Fruit fly (Drosophila melanogaster) whole organism, embryonic: ENCODE data around the gene Nf1.

Source experiments
- Aef1 ChIP-seq: fragments of 200-800 bp; sonication (Bioruptor generic); IDR thresholded peaks from 3 replicates; pipeline ENCODE4 v1.3.6; 2022; ENCODE audit warnings: missing biosample characterization, missing genetic modification characterization
- Antp ChIP-seq: fragments of 200-800 bp; sonication (Bioruptor generic); optimal IDR thresholded peaks from 3 replicates; lab custom pipeline; 2016; ENCODE audit warnings: missing biosample characterization, missing genetic modification characterization
- CG10565 ChIP-seq: fragments of 200-800 bp; sonication (Bioruptor generic); optimal IDR thresholded peaks from 3 replicates; lab custom pipeline; 2016; ENCODE audit warnings: missing biosample characterization, mild to moderate bottlenecking, missing genetic modification characterization
- CG11696 ChIP-seq: fragments of 200-800 bp; sonication (Bioruptor generic); IDR thresholded peaks from 2 replicates; pipeline ENCODE4 v1.3.6; 2022; ENCODE audit warnings: missing biosample characterization, missing genetic modification characterization
- CG12744 ChIP-seq: fragments of 200-800 bp; sonication (Bioruptor generic); optimal IDR thresholded peaks from 2 replicates; lab custom pipeline; 2016; ENCODE audit warnings: missing biosample characterization, missing genetic modification characterization
- CG13624 ChIP-seq: fragments of 200-800 bp; sonication (Bioruptor generic); optimal IDR thresholded peaks from 2 replicates; lab custom pipeline; 2016; ENCODE audit warnings: missing biosample characterization, missing genetic modification characterization
- CG14014 ChIP-seq: fragments of 200-800 bp; sonication (Bioruptor generic); IDR thresholded peaks from 2 replicates; pipeline ENCODE4 v1.3.6; 2022; ENCODE audit warnings: missing biosample characterization, missing genetic modification characterization
- CG17328 ChIP-seq: fragments of 200-800 bp; sonication (Bioruptor generic); IDR thresholded peaks from 2 replicates; pipeline ENCODE4 v1.3.6; 2022; ENCODE audit warnings: missing biosample characterization, missing genetic modification characterization
- CG17612 ChIP-seq: fragments of 200-800 bp; sonication (Bioruptor generic); IDR thresholded peaks from 2 replicates; pipeline ENCODE4 v1.3.6; 2022; ENCODE audit warnings: missing biosample characterization, missing genetic modification characterization
- CG18476 ChIP-seq: fragments of 200-800 bp; sonication (Bioruptor generic); optimal IDR thresholded peaks from 2 replicates; lab custom pipeline; 2016; ENCODE audit warnings: missing biosample characterization, mild to moderate bottlenecking, missing genetic modification characterization
- CG2875 ChIP-seq: fragments of 200-800 bp; sonication (Bioruptor generic); optimal IDR thresholded peaks from 2 replicates; lab custom pipeline; 2017; ENCODE audit warnings: missing biosample characterization, mild to moderate bottlenecking, missing genetic modification characterization, missing genetic modification reagents
- CG30403 ChIP-seq: fragments of 200-800 bp; sonication (Bioruptor generic); optimal IDR thresholded peaks from 3 replicates; lab custom pipeline; 2016; ENCODE audit warnings: missing biosample characterization, missing genetic modification characterization
- CG33213 ChIP-seq: fragments of 200-800 bp; sonication (Bioruptor generic); optimal IDR thresholded peaks from 3 replicates; lab custom pipeline; 2016; ENCODE audit warnings: missing biosample characterization, missing genetic modification characterization
- CG6175 ChIP-seq: fragments of 200-800 bp; sonication (Bioruptor generic); IDR thresholded peaks from 3 replicates; pipeline ENCODE4 v1.3.6; 2022; ENCODE audit warnings: missing biosample characterization, missing genetic modification characterization
- CG6254 ChIP-seq: fragments of 200-800 bp; sonication (Bioruptor generic); optimal IDR thresholded peaks from 3 replicates; lab custom pipeline; 2017; ENCODE audit warnings: mild to moderate bottlenecking, missing biosample characterization, missing genetic modification reagents, missing genetic modification characterization
- CG7357 ChIP-seq: fragments of 200-800 bp; sonication (Bioruptor generic); IDR thresholded peaks from 3 replicates; pipeline ENCODE4 v1.3.6; 2022; ENCODE audit warnings: missing biosample characterization, missing genetic modification characterization
- CG7987 ChIP-seq: fragments of 200-800 bp; sonication (Bioruptor generic); optimal IDR thresholded peaks from 2 replicates; lab custom pipeline; 2018; ENCODE audit warnings: missing biosample characterization, mild to moderate bottlenecking, missing genetic modification characterization, moderate library complexity
- CG9609 ChIP-seq: fragments of 200-800 bp; sonication (Bioruptor generic); optimal IDR thresholded peaks from 3 replicates; lab custom pipeline; 2016; ENCODE audit warnings: missing biosample characterization, missing genetic modification characterization
- Camta ChIP-seq: fragments of 200-800 bp; sonication (Bioruptor generic); optimal IDR thresholded peaks from 2 replicates; lab custom pipeline; 2016; ENCODE audit warnings: missing biosample characterization, missing genetic modification characterization
- Dek ChIP-seq: fragments of 200-800 bp; sonication (Bioruptor generic); optimal IDR thresholded peaks from 3 replicates; lab custom pipeline; 2019; ENCODE audit warnings: missing biosample characterization, mild to moderate bottlenecking, missing genetic modification characterization, moderate library complexity
- Dip3 ChIP-seq: fragments of 200-800 bp; sonication (Bioruptor generic); optimal IDR thresholded peaks from 3 replicates; lab custom pipeline; 2016; ENCODE audit warnings: missing biosample characterization, missing genetic modification characterization
- Drgx ChIP-seq: fragments of 200-800 bp; sonication (Bioruptor generic); IDR thresholded peaks from 2 replicates; pipeline ENCODE4 v1.3.6; 2022; ENCODE audit warnings: missing biosample characterization, missing genetic modification characterization
- Ets65A ChIP-seq: fragments of 200-800 bp; sonication (Bioruptor generic); peaks from one replicate; lab custom pipeline; 2016; ENCODE audit warnings: missing biosample characterization, missing genetic modification characterization
- Fer1 ChIP-seq: fragments of 200-800 bp; sonication (Bioruptor generic); optimal IDR thresholded peaks from 2 replicates; lab custom pipeline; 2017; ENCODE audit warnings: missing biosample characterization, mild to moderate bottlenecking, missing genetic modification characterization
- Lhr ChIP-seq: fragments of 200-800 bp; sonication (Bioruptor generic); optimal IDR thresholded peaks from 3 replicates; lab custom pipeline; 2017; ENCODE audit warnings: mild to moderate bottlenecking, missing biosample characterization, missing genetic modification reagents, missing genetic modification characterization
- NfI ChIP-seq: fragments of 200-800 bp; sonication (Bioruptor generic); optimal IDR thresholded peaks from 3 replicates; lab custom pipeline; 2018; ENCODE audit warnings: missing biosample characterization, mild to moderate bottlenecking, missing genetic modification characterization, moderate library complexity
- Ravus ChIP-seq: fragments of 200-800 bp; sonication (Bioruptor generic); IDR thresholded peaks from 2 replicates; pipeline ENCODE4 v1.3.6; 2022; ENCODE audit warnings: missing biosample characterization, missing genetic modification characterization
- Sry-β ChIP-seq: fragments of 200-800 bp; sonication (Bioruptor generic); optimal IDR thresholded peaks from 2 replicates; lab custom pipeline; 2018; ENCODE audit warnings: missing biosample characterization, mild to moderate bottlenecking, missing genetic modification characterization, moderate library complexity
- aop ChIP-seq: fragments of 200-800 bp; sonication (Bioruptor generic); IDR thresholded peaks from 2 replicates; pipeline ENCODE4 v1.3.6; 2022; ENCODE audit warnings: missing biosample characterization, missing genetic modification characterization
- ap ChIP-seq: fragments of 200-800 bp; sonication (Bioruptor generic); IDR thresholded peaks from 2 replicates; pipeline ENCODE4 v1.3.6; 2022; ENCODE audit warnings: missing biosample characterization, missing genetic modification characterization
- ase ChIP-seq: fragments of 200-800 bp; sonication (Bioruptor generic); IDR thresholded peaks from 3 replicates; pipeline ENCODE4 v1.3.6; 2022; ENCODE audit warnings: missing biosample characterization, missing genetic modification characterization
- chn ChIP-seq: fragments of 200-800 bp; sonication (Bioruptor generic); optimal IDR thresholded peaks from 2 replicates; lab custom pipeline; 2016; ENCODE audit warnings: missing biosample characterization, missing genetic modification characterization
- corto ChIP-seq: fragments of 200-800 bp; sonication (Bioruptor generic); optimal IDR thresholded peaks from 2 replicates; lab custom pipeline; 2016; ENCODE audit warnings: missing biosample characterization, mild to moderate bottlenecking, missing genetic modification characterization, moderate library complexity
- crc ChIP-seq: fragments of 200-800 bp; sonication (Bioruptor generic); optimal IDR thresholded peaks from 2 replicates; lab custom pipeline; 2016; ENCODE audit warnings: missing biosample characterization, missing genetic modification characterization
- fd96Cb ChIP-seq: fragments of 200-800 bp; sonication (Bioruptor generic); optimal IDR thresholded peaks from 2 replicates; lab custom pipeline; 2018; ENCODE audit warnings: missing biosample characterization, mild to moderate bottlenecking, missing genetic modification characterization, moderate library complexity
- inv ChIP-seq: fragments of 200-800 bp; sonication (Bioruptor generic); IDR thresholded peaks from 2 replicates; pipeline ENCODE4 v1.3.6; 2022; ENCODE audit warnings: missing biosample characterization, missing genetic modification characterization; ENCODE audit not compliant: partially characterized antibody
- kay ChIP-seq: fragments of 200-800 bp; sonication (Bioruptor generic); optimal IDR thresholded peaks from 2 replicates; lab custom pipeline; 2016; ENCODE audit warnings: missing biosample characterization, missing genetic modification characterization
- lbe ChIP-seq: fragments of 200-800 bp; sonication (Bioruptor generic); optimal IDR thresholded peaks from 2 replicates; lab custom pipeline; 2016; ENCODE audit warnings: missing biosample characterization, mild to moderate bottlenecking, missing genetic modification characterization
- nom ChIP-seq: fragments of 200-800 bp; sonication (Bioruptor generic); optimal IDR thresholded peaks from 2 replicates; lab custom pipeline; 2017; ENCODE audit warnings: missing biosample characterization, missing genetic modification characterization, mild to moderate bottlenecking, moderate library complexity, missing genetic modification reagents
- oc ChIP-seq: fragments of 200-800 bp; sonication (Bioruptor generic); optimal IDR thresholded peaks from 2 replicates; lab custom pipeline; 2018; ENCODE audit warnings: missing biosample characterization, mild to moderate bottlenecking, missing genetic modification characterization, moderate library complexity
- phol ChIP-seq: fragments of 200-800 bp; sonication (Bioruptor generic); optimal IDR thresholded peaks from 3 replicates; lab custom pipeline; 2018; ENCODE audit warnings: missing biosample characterization, mild to moderate bottlenecking, missing genetic modification characterization, moderate library complexity
- pita ChIP-seq: fragments of 200-800 bp; sonication (Bioruptor generic); optimal IDR thresholded peaks from 2 replicates; lab custom pipeline; 2017; ENCODE audit warnings: missing biosample characterization, mild to moderate bottlenecking, missing genetic modification characterization
- sisA ChIP-seq: fragments of 200-800 bp; sonication (Bioruptor generic); IDR thresholded peaks from 2 replicates; pipeline ENCODE4 v1.3.6; 2022; ENCODE audit warnings: missing biosample characterization, missing genetic modification characterization
- slbo ChIP-seq: fragments of 200-800 bp; sonication (Bioruptor generic); IDR thresholded peaks from 2 replicates; pipeline ENCODE4 v1.3.6; 2022; ENCODE audit warnings: missing biosample characterization, missing genetic modification characterization
- tgo ChIP-seq: fragments of 200-800 bp; sonication (Bioruptor generic); IDR thresholded peaks from 3 replicates; pipeline ENCODE4 v1.3.6; 2022; ENCODE audit warnings: missing biosample characterization, missing genetic modification characterization
- ttk ChIP-seq: fragments of 200-800 bp; sonication (Bioruptor generic); IDR thresholded peaks from 2 replicates; pipeline ENCODE4 v2.1.2; 2022; ENCODE audit warnings: missing biosample characterization, missing genetic modification characterization
- twi ChIP-seq: fragments of 200-800 bp; optimal IDR thresholded peaks from 2 replicates; lab custom pipeline; 2019; ENCODE audit warnings: missing biosample characterization, mild to moderate bottlenecking, missing genetic modification characterization, moderate library complexity
- usp ChIP-seq: fragments of >200 bp; optimal IDR thresholded peaks from 2 replicates; lab custom pipeline; 2017; ENCODE audit warnings: missing biosample characterization, missing genetic modification characterization
- vfl ChIP-seq: fragments of 200-800 bp; sonication (Bioruptor generic); optimal IDR thresholded peaks from 2 replicates; lab custom pipeline; 2016; ENCODE audit warnings: missing biosample characterization, missing genetic modification characterization

The Nf1 gene

DNA sequence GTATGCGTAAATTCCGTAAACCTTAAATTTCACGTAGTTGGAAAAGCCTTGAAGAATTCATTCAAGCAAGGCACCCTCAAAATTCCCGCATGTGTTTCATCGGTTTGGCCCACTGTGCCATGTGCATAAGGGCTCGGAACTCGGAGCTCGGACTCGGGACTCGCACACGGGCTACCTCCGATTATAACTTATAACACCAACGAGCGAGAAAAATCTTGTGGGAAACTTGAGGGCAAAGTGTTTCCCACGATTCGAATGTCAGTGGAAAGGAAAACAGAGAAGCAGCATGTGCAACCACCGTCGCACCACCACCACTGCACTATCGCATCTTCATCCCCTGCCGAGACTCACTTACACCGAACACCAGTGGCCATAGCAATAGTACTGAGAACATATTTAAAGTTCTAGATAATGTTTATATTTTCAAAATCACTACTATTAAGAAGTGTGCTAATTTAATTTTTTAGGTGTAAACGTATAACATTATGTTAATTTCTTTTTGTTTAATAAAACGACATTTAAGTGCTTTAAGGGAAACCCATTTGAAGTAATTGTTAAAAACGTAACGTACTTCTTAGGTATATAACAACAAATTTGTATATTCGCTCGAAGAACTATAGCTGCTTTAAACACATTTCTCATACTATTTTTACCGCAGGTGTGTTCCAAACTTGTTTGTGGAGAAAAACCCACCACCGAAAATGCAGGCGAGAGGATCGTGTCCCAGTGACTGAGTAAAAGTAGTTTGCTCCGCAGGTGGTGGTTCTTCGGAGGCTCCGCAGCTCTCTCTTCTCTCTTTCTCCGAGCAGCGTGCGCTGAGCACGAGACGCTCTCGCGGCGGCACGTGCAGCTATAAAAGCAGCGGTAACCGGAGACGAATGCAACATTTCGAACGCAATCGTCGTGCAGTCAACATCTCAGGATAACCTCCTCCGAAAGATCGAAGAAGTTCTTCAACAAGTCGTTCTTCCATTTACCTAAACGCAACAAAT lies 53.6 kb downstream of the Nf1 start (continued):
- peak; percentile 24 for TF ChIP-seq CG13624 (GFP tag; lab: Kevin White, UChicago)
- no peak for TF ChIP-seq CG14014
- TF ChIP-seq CG9609, result peak; percentile 60
- TF ChIP-seq nom (GFP tag; lab: Kevin White, UChicago), result peak; percentile 90
- TF ChIP-seq tgo (GFP tag; lab: Robert Waterston, UW), result peak; percentile 54; the same call in 2 of the 3 replicates
- peak; percentile 98 for TF ChIP-seq CG11696 (GFP tag; lab: Robert Waterston, UW)
- TF ChIP-seq CG7357 (GFP tag; lab: Robert Waterston, UW), result peak; percentile 44; the same call in 1 of the 3 replicates
- peak; percentile 95 for TF ChIP-seq twi (tag; lab: Kevin White, UChicago)
- peak; percentile 76 for TF ChIP-seq Camta (GFP tag; lab: Kevin White, UChicago)
- TF ChIP-seq CG10565, result peak; percentile 17
- TF ChIP-seq Fer1 (GFP tag; lab: Kevin White, UChicago), result peak; percentile 57
- TF ChIP-seq chn (GFP tag; lab: Kevin White, UChicago), result peak; percentile 78
- TF ChIP-seq ttk (GFP tag; lab: Robert Waterston, UW), result peak; percentile 45; the same call in 1 of the 2 replicates
- no peak for TF ChIP-seq CG6175 (GFP tag; lab: Robert Waterston, UW)
- peak; percentile 75 for TF ChIP-seq corto (GFP tag; lab: Kevin White, UChicago)
- peak; percentile 86 for TF ChIP-seq Lhr
- TF ChIP-seq lbe (GFP tag; lab: Kevin White, UChicago), result peak; percentile 71
- TF ChIP-seq Antp, result peak; percentile 34
- no peak for TF ChIP-seq usp
- TF ChIP-seq CG17328 (GFP tag; lab: Robert Waterston, UW), result peak; percentile 81; the same call in 1 of the 2 replicates
- TF ChIP-seq Sry-β (GFP tag; lab: Kevin White, UChicago), result peak; percentile 66
- no peak for TF ChIP-seq slbo (GFP tag; lab: Robert Waterston, UW)
- TF ChIP-seq Drgx (GFP tag; lab: Robert Waterston, UW), result peak; percentile 25; the same call in 1 of the 2 replicates
- no peak for TF ChIP-seq aop (GFP tag; lab: Robert Waterston, UW)
- peak; percentile 71 for TF ChIP-seq ap (GFP tag; lab: Robert Waterston, UW)
- TF ChIP-seq CG30403, result peak; percentile 89
- TF ChIP-seq ase (GFP tag; lab: Robert Waterston, UW), result no peak; the same call in 2 of the 3 replicates
- TF ChIP-seq sisA (GFP tag; lab: Robert Waterston, UW), result peak; percentile 53; the same call in 1 of the 2 replicates
- 0 out of 3 replicates have a peak, but pooled peaks have one; percentile 22 for TF ChIP-seq Aef1 (GFP tag; lab: Robert Waterston, UW)
- TF ChIP-seq inv (GFP tag; lab: Robert Waterston, UW), result no peak
- TF ChIP-seq CG2875, result peak; percentile 93
- TF ChIP-seq Dek, result peak; percentile 57
- TF ChIP-seq pita (GFP tag; lab: Kevin White, UChicago), result no peak
- no peak for TF ChIP-seq vfl
- peak; percentile 47 for TF ChIP-seq CG33213
- peak; percentile 71 for TF ChIP-seq kay
- no peak for TF ChIP-seq Dip3 (GFP tag; lab: Kevin White, UChicago)
- TF ChIP-seq phol, result peak; percentile 97
- TF ChIP-seq CG12744 (GFP tag; lab: Kevin White, UChicago), result peak; percentile 49
- peak; percentile 31 for TF ChIP-seq CG7987 (GFP tag; lab: Kevin White, UChicago)
- no peak for TF ChIP-seq Ravus (GFP tag; lab: Robert Waterston, UW)
- TF ChIP-seq fd96Cb (tag; lab: Kevin White, UChicago), result peak; percentile 94
- peak; percentile 95 for TF ChIP-seq CG6254 (GFP tag; lab: Kevin White, UChicago)
- TF ChIP-seq crc (GFP tag; lab: Kevin White, UChicago), result peak; percentile 52
- TF ChIP-seq CG18476 (GFP tag; lab: Kevin White, UChicago), result peak; percentile 87
- TF ChIP-seq NfI (GFP tag; lab: Kevin White, UChicago), result peak; percentile 61
- TF ChIP-seq CG17612 (GFP tag; lab: Robert Waterston, UW), result no peak
- peak; percentile 84 for TF ChIP-seq oc (tag; lab: Kevin White, UChicago)
- peak; percentile 90 for TF ChIP-seq Ets65A (GFP tag; lab: Kevin White, UChicago)
